Worm (Caenorhabditis elegans) whole organism, L1 larva: Measurements from ENCODE around the gene M03C11.6.

Source experiments
- egl-27 ChIP-seq, 2 experiments: fragments of 150-350 bp in 1 of 2; sonication (generic microtip); optimal IDR thresholded peaks; 3 replicates each; lab custom pipeline; 2017 to 2018; ENCODE audit warnings: missing biosample characterization in 2 of 2, missing genetic modification characterization in 2 of 2, missing genetic modification reagents in 2 of 2
- elt-2 ChIP-seq: sonication (generic microtip); optimal IDR thresholded peaks from 2 replicates; lab custom pipeline; 2016; ENCODE audit warnings: missing genetic modification characterization, mild to moderate bottlenecking, inconsistent platforms, missing compliant biosample characterization, missing genetic modification reagents
- fkh-10 ChIP-seq: sonication (generic microtip); optimal IDR thresholded peaks from 2 replicates; lab custom pipeline; 2017; ENCODE audit warnings: missing biosample characterization, missing genetic modification reagents, missing genetic modification characterization
- lin-35 ChIP-seq, 2 experiments: fragments of 150-350 bp; optimal IDR thresholded peaks; 2 replicates each; lab custom pipeline; 2014; ENCODE audit warnings: missing biosample characterization in 2 of 2, missing genetic modification characterization in 2 of 2, missing genetic modification reagents in 2 of 2
- mdl-1 ChIP-seq, 2 experiments: fragments of 150-350 bp; optimal IDR thresholded peaks; 2 replicates each; lab custom pipeline; 2014 to 2017; ENCODE audit warnings: missing biosample characterization in 2 of 2, missing genetic modification characterization in 2 of 2, inconsistent platforms in 1 of 2
- nhr-19 ChIP-seq: fragments of 200-800 bp; sonication (Bioruptor generic); conservative IDR thresholded peaks from 2 replicates; pipeline ENCODE4 v1.3.6; 2022; ENCODE audit warnings: missing genetic modification characterization, missing compliant biosample characterization
- nhr-76 ChIP-seq: sonication (generic microtip); optimal IDR thresholded peaks from 2 replicates; lab custom pipeline; 2017; ENCODE audit warnings: missing biosample characterization, missing genetic modification characterization
- pqm-1 ChIP-seq: sonication (generic microtip); optimal IDR thresholded peaks from 3 replicates; lab custom pipeline; 2017; ENCODE audit warnings: missing biosample characterization, missing genetic modification characterization
- snpc-4 ChIP-seq: fragments of 150-350 bp; optimal IDR thresholded peaks from 2 replicates; lab custom pipeline; 2014; ENCODE audit warnings: missing biosample characterization, missing genetic modification characterization
- sup-37 ChIP-seq: fragments of 200-800 bp; sonication (Bioruptor generic); optimal IDR thresholded peaks from 2 replicates; lab custom pipeline; 2018; ENCODE audit warnings: mild to moderate bottlenecking, missing genetic modification characterization, missing compliant biosample characterization
- unc-130 ChIP-seq: fragments of 150-350 bp; optimal IDR thresholded peaks from 2 replicates; lab custom pipeline; 2017; ENCODE audit warnings: missing biosample characterization, missing genetic modification characterization, inconsistent platforms
- unc-30 ChIP-seq: sonication (generic microtip); optimal IDR thresholded peaks from 2 replicates; lab custom pipeline; 2017; ENCODE audit warnings: missing biosample characterization, missing genetic modification characterization
- unc-62 ChIP-seq: fragments of 150-350 bp; optimal IDR thresholded peaks from 2 replicates; lab custom pipeline; 2014; ENCODE audit warnings: missing biosample characterization, missing genetic modification reagents, missing genetic modification characterization

- TF ChIP-seq unc-62 (GFP tag; lab: Kevin White, UChicago) (no peak), unc-30 (tag; lab: Kevin White, UChicago) (no peak), nhr-76 (tag; lab: Kevin White, UChicago) (no peak), nhr-19 (no peak), egl-27 (tag; optimal IDR thresholded peaks at IDR 0.05; lab: Kevin White, UChicago) (no peak), fkh-10 (GFP tag; lab: Kevin White, UChicago) (no peak), unc-130 (no peak), sup-37 (GFP tag; lab: Kevin White, UChicago) (no peak), snpc-4 (tag; lab: Kevin White, UChicago) (no peak), elt-2 (tag; lab: Kevin White, UChicago) (no peak), pqm-1 (tag; lab: Kevin White, UChicago) (no peak), mdl-1 (tag; optimal IDR thresholded peaks at IDR 0.05; lab: Kevin White, UChicago) (no peak), lin-35 (GFP tag; optimal IDR thresholded peaks at IDR 0.05; lab: Kevin White, UChicago) (no peak)
Observed at ce11 chrIII:10373845-10374244, 50.0 kb downstream of the M03C11.6 start.
